Worm (Caenorhabditis elegans) whole organism, midembryonic: ENCODE measurements around the gene srz-94.

Source experiments
- T22C8.4 ChIP-seq: fragments of 200-800 bp; sonication (Bioruptor generic); IDR thresholded peaks from 2 replicates; pipeline ENCODE4 v1.3.6; 2022; ENCODE audit warnings: missing genetic modification characterization, missing compliant biosample characterization
- cog-1 ChIP-seq: sonication (generic microtip); optimal IDR thresholded peaks from 2 replicates; lab custom pipeline; 2016; ENCODE audit warnings: missing genetic modification characterization, missing compliant biosample characterization
- flt-1 ChIP-seq: fragments of 200-800 bp; sonication (Bioruptor generic); IDR thresholded peaks from 2 replicates; pipeline ENCODE4 v1.3.6; 2022; ENCODE audit warnings: missing genetic modification characterization, missing compliant biosample characterization
- med-1 ChIP-seq: sonication (generic microtip); optimal IDR thresholded peaks from 2 replicates; lab custom pipeline; 2017; ENCODE audit warnings: missing genetic modification characterization, mild to moderate bottlenecking, missing compliant biosample characterization, antibody characterized with exemption, missing genetic modification reagents; ENCODE audit not compliant: insufficient read depth
- ref-1 ChIP-seq: fragments of 200-800 bp; sonication (Bioruptor generic); conservative IDR thresholded peaks from 2 replicates; pipeline ENCODE4 v1.3.6; 2022; ENCODE audit warnings: missing genetic modification reagents, missing genetic modification characterization, missing compliant biosample characterization
- tab-1 ChIP-seq: fragments of 200-800 bp; sonication (Bioruptor generic); IDR thresholded peaks from 2 replicates; pipeline ENCODE4 v1.3.6; 2022; ENCODE audit warnings: missing genetic modification characterization, missing compliant biosample characterization
- ztf-23 ChIP-seq: fragments of 200-800 bp; sonication (Bioruptor generic); IDR thresholded peaks from 2 replicates; pipeline ENCODE4 v1.3.6; 2022; ENCODE audit warnings: missing genetic modification reagents, missing genetic modification characterization, missing compliant biosample characterization
- ztf-29 ChIP-seq: fragments of 200-800 bp; sonication (Bioruptor generic); IDR thresholded peaks from 2 replicates; pipeline ENCODE4 v1.3.6; 2022; ENCODE audit warnings: missing genetic modification reagents, missing genetic modification characterization, missing compliant biosample characterization

- TF ChIP-seq T22C8.4 (GFP tag; lab: Robert Waterston, UW) (no peak), tab-1 (GFP tag; lab: Robert Waterston, UW) (no peak), ztf-29 (GFP tag; lab: Robert Waterston, UW) (no peak), med-1 (GFP tag; lab: Kevin White, UChicago) (no peak), ztf-23 (no peak), cog-1 (tag; lab: Kevin White, UChicago) (no peak), flt-1 (GFP tag; lab: Robert Waterston, UW) (no peak), ref-1 (GFP tag; lab: Robert Waterston, UW) (no peak)
Observed at ce11 chrV:17021361-17021760, 14.4 kb downstream of the srz-94 start, which contains the start of gene F49H6.12.
